Fruit fly (Drosophila melanogaster): ENCODE measurements around the gene Lrp4.

Lrp4 gene

dm6 chrX:15891606-15892345, 18.9 kb upstream of the Lrp4 start, which contains the start of gene shi:
Gene shi (plus strand): TSS chrX:15892116.
- no peak for TF ChIP-seq CTCF (optimal IDR thresholded peaks at IDR 0.05)
- no peak for TF ChIP-seq CG8478 (optimal IDR thresholded peaks at IDR 0.05)

dm6 chrX:15893732-15894264, 16.9 kb upstream of the Lrp4 start:
- no peak for TF ChIP-seq CTCF (optimal IDR thresholded peaks at IDR 0.05)

- no peak for TF ChIP-seq CG8478 (optimal IDR thresholded peaks at IDR 0.05)
- no peak for TF ChIP-seq CTCF (optimal IDR thresholded peaks at IDR 0.05)
Measured at dm6 chrX:15909564-15910284, 946 bp upstream of the Lrp4 start, which contains the start of gene CycD. Gene CycD (minus strand): TSS chrX:15909676.

- TF ChIP-seq CTCF (optimal IDR thresholded peaks at IDR 0.05) (no peak), CG8478 (optimal IDR thresholded peaks at IDR 0.05) (no peak)
Measured at dm6 chrX:15921655-15922054, 11.0 kb downstream of the Lrp4 start, which contains the start of gene CG8916. Gene CG8916 (plus strand): TSS chrX:15921955.

DNA sequence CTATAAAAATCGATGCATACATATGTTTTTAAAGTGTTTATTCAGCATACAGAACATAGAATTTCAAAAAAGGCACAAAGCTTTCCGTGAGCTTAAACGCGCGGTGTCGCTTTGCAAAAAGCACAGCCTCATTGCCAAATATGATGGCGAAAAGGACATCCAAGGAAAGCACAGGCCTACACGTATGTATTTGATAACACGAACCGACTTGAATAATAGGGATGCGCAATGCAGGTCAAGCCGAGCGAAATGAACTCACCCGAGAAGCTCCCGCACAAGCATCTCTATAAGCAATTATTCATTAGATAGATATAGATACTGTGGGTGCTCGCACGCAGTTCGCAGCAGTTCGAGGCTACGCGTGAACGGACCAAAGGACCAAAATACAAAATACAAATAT, 14.1 kb downstream of the Lrp4 start, which contains the start of gene Lcch3:
Gene Lcch3, plus strand, starts transcription at position 301 of the 400 bp plus-strand sequence.
- TF ChIP-seq CG8478 (optimal IDR thresholded peaks at IDR 0.05) (no peak), CTCF (optimal IDR thresholded peaks at IDR 0.05) (no peak)

- no peak for TF ChIP-seq CG8478 (optimal IDR thresholded peaks at IDR 0.05)
- no peak for TF ChIP-seq CTCF (optimal IDR thresholded peaks at IDR 0.05)
Measured at dm6 chrX:15933504-15934225, 23.0 kb downstream of the Lrp4 start, which contains the start of gene Ranbp16. Gene Ranbp16 (minus strand): TSS chrX:15933867.

dm6 chrX:15934226-15934547, 23.5 kb downstream of the Lrp4 start:
- no peak for TF ChIP-seq CG8478 (optimal IDR thresholded peaks at IDR 0.05)
- TF ChIP-seq CTCF (optimal IDR thresholded peaks at IDR 0.05): no peak

DNA sequence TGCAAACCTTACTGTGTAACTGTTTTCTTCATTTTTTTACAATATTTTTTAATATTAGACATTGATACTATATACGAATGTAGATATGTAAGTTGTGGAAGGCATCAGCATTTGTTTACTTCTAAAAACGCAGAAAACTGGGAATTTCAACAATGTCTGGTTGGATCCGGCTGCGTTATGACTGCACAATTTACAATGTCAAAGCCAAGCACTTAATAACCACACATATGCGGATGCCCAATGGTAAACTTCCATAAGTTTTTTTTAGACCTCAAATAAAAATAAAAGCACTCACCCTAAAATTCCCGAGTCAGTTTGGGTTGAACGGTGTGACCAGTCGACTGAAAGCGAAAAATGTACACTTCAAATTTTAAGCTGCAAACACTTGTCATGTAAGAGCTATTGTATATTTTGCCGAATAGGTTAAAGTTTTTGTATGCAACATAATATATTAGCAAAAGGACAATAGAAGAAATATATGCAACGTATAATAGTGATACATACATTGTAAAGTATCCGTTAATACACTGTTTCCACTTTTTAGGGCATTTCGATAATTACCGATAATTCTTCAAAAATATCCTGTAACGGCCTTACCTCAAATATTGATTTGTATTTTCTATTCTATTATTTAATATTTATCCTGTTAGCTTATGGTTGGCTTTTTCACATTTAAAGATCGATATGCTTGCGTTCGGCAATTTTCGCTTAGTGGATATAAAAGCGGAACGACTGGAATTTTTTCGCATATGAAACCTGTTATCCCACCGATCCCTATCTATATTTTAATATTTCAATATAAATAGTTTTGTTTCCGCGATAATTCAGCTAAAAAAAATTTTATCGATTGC, 29.7 kb downstream of the Lrp4 start, which contains the start of gene Stim:
Gene Stim, minus strand, starts transcription at position 347 of the 851 bp plus-strand sequence.
- TF ChIP-seq CTCF (optimal IDR thresholded peaks at IDR 0.05) (no peak), CG8478 (optimal IDR thresholded peaks at IDR 0.05) (no peak)

DNA sequence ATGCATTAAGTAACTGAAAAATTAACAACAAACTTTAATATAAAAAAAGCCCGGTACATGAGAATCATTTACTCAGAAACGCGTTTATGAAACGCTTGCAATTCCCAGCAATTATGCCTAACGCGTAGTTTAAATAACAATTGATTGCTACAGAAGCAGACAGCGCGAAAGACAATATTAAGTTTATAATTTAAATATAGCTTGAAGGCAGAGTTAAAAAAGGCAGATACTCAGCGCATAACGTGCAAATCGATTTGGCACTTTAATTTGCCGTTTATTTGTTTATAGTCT, 30.2 kb downstream of the Lrp4 start, which contains the start of gene CG8924:
Gene CG8924, plus strand, starts transcription at position 122 of the 291 bp plus-strand sequence.
- TF ChIP-seq CG8478 (optimal IDR thresholded peaks at IDR 0.05) (no peak), CTCF (optimal IDR thresholded peaks at IDR 0.05) (no peak)

dm6 chrX:15941527-15941926, 30.9 kb downstream of the Lrp4 start:
- no peak for TF ChIP-seq CG8478 (optimal IDR thresholded peaks at IDR 0.05)
- TF ChIP-seq CTCF (optimal IDR thresholded peaks at IDR 0.05): no peak

dm6 chrX:15944735-15945323, 34.2 kb downstream of the Lrp4 start, which contains the start of gene Rrp47:
Gene Rrp47 (plus strand): TSS chrX:15944897.
- no peak for TF ChIP-seq CG8478 (optimal IDR thresholded peaks at IDR 0.05)
- no peak for TF ChIP-seq CTCF (optimal IDR thresholded peaks at IDR 0.05)

DNA sequence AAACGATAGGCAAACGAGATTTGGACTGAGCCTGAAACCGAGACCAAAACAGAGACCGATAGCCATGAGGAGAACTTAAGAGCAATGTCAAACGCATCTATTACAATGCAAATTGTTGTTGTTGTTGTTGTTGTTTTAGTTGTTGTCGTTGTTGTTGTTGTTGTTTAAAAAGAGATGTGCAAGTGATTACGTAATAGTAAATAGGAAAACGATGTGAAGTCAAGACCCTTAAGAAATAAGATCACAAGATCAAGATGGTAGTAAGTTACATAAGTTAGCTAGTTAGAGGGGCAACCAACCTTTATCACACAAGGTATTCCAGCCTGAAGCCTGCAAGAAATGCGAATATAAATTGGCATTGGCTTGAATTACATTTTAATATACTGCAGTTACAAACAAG, 39.4 kb downstream of the Lrp4 start:
- TF ChIP-seq CG8478 (optimal IDR thresholded peaks at IDR 0.05) (no peak), CTCF (optimal IDR thresholded peaks at IDR 0.05) (no peak)

DNA sequence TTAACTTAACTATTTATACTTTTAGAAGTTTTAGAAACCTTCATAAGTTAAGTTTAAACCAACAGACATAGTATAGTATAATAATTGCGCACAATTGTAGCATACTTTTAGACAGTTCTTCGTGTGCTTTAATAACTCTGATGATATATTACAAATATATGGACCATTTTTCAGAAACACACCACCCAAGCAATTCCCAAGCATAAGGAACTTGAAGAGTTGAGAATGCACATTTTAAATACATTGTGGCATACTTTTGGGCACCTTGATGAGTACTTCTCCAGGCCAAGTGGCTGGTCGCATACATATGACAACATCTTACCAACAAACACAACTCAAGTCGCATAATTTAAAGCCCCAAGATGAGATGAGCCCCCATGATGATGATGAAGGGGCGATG, 58.9 kb downstream of the Lrp4 start:
- TF ChIP-seq CG8478 (optimal IDR thresholded peaks at IDR 0.05): no peak
- TF ChIP-seq CTCF (optimal IDR thresholded peaks at IDR 0.05): no peak
